Fruit fly (Drosophila melanogaster) whole organism, embryonic: ENCODE data around the gene Cyp12a5.

ENCODE experiments used
- Atf6 ChIP-seq: fragments of 200-800 bp; sonication (Bioruptor generic); IDR thresholded peaks from 2 replicates; pipeline ENCODE4 v1.3.6; 2022; ENCODE audit warnings: missing biosample characterization, missing genetic modification characterization
- B-H2 ChIP-seq: fragments of 200-800 bp; sonication (Bioruptor generic); optimal IDR thresholded peaks from 2 replicates; lab custom pipeline; 2018; ENCODE audit warnings: missing biosample characterization, mild to moderate bottlenecking, missing genetic modification characterization
- BEAF-32 ChIP-seq: fragments of 200-800 bp; sonication (Bioruptor generic); optimal IDR thresholded peaks from 3 replicates; lab custom pipeline; 2017; ENCODE audit warnings: missing biosample characterization, missing genetic modification characterization, mild to moderate bottlenecking, moderate library complexity, missing genetic modification reagents
- Blimp-1 ChIP-seq: fragments of 200-800 bp; sonication (Bioruptor generic); optimal IDR thresholded peaks from 3 replicates; lab custom pipeline; 2018; ENCODE audit warnings: missing biosample characterization, missing genetic modification characterization, mild to moderate bottlenecking, moderate library complexity, missing genetic modification reagents
- Bteb2 ChIP-seq: fragments of 200-800 bp; sonication (Bioruptor generic); optimal IDR thresholded peaks from 2 replicates; lab custom pipeline; 2016; ENCODE audit warnings: missing biosample characterization, missing genetic modification characterization
- CG11723 ChIP-seq: fragments of 200-800 bp; sonication (Bioruptor generic); optimal IDR thresholded peaks from 2 replicates; lab custom pipeline; 2017; ENCODE audit warnings: missing biosample characterization, mild to moderate bottlenecking, missing genetic modification characterization
- CG12155 ChIP-seq: fragments of 200-800 bp; sonication (Bioruptor generic); optimal IDR thresholded peaks from 3 replicates; lab custom pipeline; 2016; ENCODE audit warnings: missing biosample characterization, missing genetic modification characterization
- CG12219 ChIP-seq: fragments of 200-800 bp; sonication (Bioruptor generic); optimal IDR thresholded peaks from 3 replicates; lab custom pipeline; 2018; ENCODE audit warnings: missing biosample characterization, mild to moderate bottlenecking, missing genetic modification characterization
- CG13123 ChIP-seq: fragments of 200-800 bp; sonication (Bioruptor generic); optimal IDR thresholded peaks from 2 replicates; lab custom pipeline; 2016; ENCODE audit warnings: missing biosample characterization, missing genetic modification characterization
- CG13296 ChIP-seq: fragments of 200-800 bp; sonication (Bioruptor generic); optimal IDR thresholded peaks from 3 replicates; lab custom pipeline; 2018; ENCODE audit warnings: missing biosample characterization, mild to moderate bottlenecking, missing genetic modification characterization
- CG15011 ChIP-seq: fragments of 200-800 bp; sonication (Bioruptor generic); optimal IDR thresholded peaks from 3 replicates; lab custom pipeline; 2018; ENCODE audit warnings: missing biosample characterization, mild to moderate bottlenecking, missing genetic modification characterization
- CG1529 ChIP-seq: fragments of 200-800 bp; sonication (Bioruptor generic); optimal IDR thresholded peaks from 3 replicates; lab custom pipeline; 2018; ENCODE audit warnings: missing biosample characterization, missing genetic modification characterization
- CG15479 ChIP-seq: fragments of 200-800 bp; sonication (Bioruptor generic); optimal IDR thresholded peaks from 3 replicates; lab custom pipeline; 2019; ENCODE audit warnings: missing biosample characterization, mild to moderate bottlenecking, missing genetic modification characterization, moderate library complexity
- CG2202 ChIP-seq: fragments of 200-800 bp; sonication (Bioruptor generic); optimal IDR thresholded peaks from 2 replicates; lab custom pipeline; 2018; ENCODE audit warnings: missing biosample characterization, mild to moderate bottlenecking, missing genetic modification characterization
- CG3065 ChIP-seq: fragments of 200-800 bp; sonication (Bioruptor generic); optimal IDR thresholded peaks from 2 replicates; lab custom pipeline; 2016; ENCODE audit warnings: missing biosample characterization, missing genetic modification characterization
- CG32767 ChIP-seq: fragments of 200-800 bp; sonication (Bioruptor generic); IDR thresholded peaks from 2 replicates; pipeline ENCODE4 v1.3.6; 2022; ENCODE audit warnings: missing biosample characterization, missing genetic modification characterization
- CG34376 ChIP-seq: fragments of 200-800 bp; sonication (Bioruptor generic); optimal IDR thresholded peaks from 2 replicates; lab custom pipeline; 2018; ENCODE audit warnings: missing biosample characterization, mild to moderate bottlenecking, missing genetic modification characterization
- CG5245 ChIP-seq: fragments of 200-800 bp; sonication (Bioruptor generic); optimal IDR thresholded peaks from 3 replicates; lab custom pipeline; 2016; ENCODE audit warnings: missing biosample characterization, missing genetic modification characterization
- CG6254 ChIP-seq: fragments of 200-800 bp; sonication (Bioruptor generic); optimal IDR thresholded peaks from 3 replicates; lab custom pipeline; 2017; ENCODE audit warnings: mild to moderate bottlenecking, missing biosample characterization, missing genetic modification reagents, missing genetic modification characterization
- CG8765 ChIP-seq: fragments of 200-800 bp; sonication (Bioruptor generic); IDR thresholded peaks from 2 replicates; pipeline ENCODE4 v1.3.6; 2022; ENCODE audit warnings: missing biosample characterization, missing genetic modification characterization
- CG9215 ChIP-seq: fragments of 200-800 bp; sonication (Bioruptor generic); IDR thresholded peaks from 2 replicates; pipeline ENCODE4 v1.3.6; 2022; ENCODE audit warnings: missing biosample characterization, missing genetic modification characterization
- Chrac-16 ChIP-seq: fragments of 200-800 bp; sonication (Bioruptor generic); optimal IDR thresholded peaks from 3 replicates; lab custom pipeline; 2016; ENCODE audit warnings: missing biosample characterization, missing genetic modification characterization
- CrebB ChIP-seq: fragments of 200-800 bp; sonication (Bioruptor generic); optimal IDR thresholded peaks from 3 replicates; lab custom pipeline; 2018; ENCODE audit warnings: missing biosample characterization, mild to moderate bottlenecking, missing genetic modification characterization
- Dad ChIP-seq: fragments of 200-800 bp; sonication (Bioruptor generic); optimal IDR thresholded peaks from 3 replicates; lab custom pipeline; 2016; ENCODE audit warnings: missing biosample characterization, missing genetic modification characterization
- Fer3 ChIP-seq: fragments of 200-800 bp; sonication (Bioruptor generic); optimal IDR thresholded peaks from 2 replicates; lab custom pipeline; 2018; ENCODE audit warnings: missing biosample characterization, mild to moderate bottlenecking, missing genetic modification characterization, moderate library complexity
- HmgD ChIP-seq: fragments of 200-800 bp; sonication (Bioruptor generic); optimal IDR thresholded peaks from 3 replicates; lab custom pipeline; 2016; ENCODE audit warnings: missing biosample characterization, missing genetic modification characterization
- Jarid2 ChIP-seq: fragments of 200-800 bp; sonication (Bioruptor generic); optimal IDR thresholded peaks from 3 replicates; lab custom pipeline; 2017; ENCODE audit warnings: mild to moderate bottlenecking, missing biosample characterization, missing genetic modification reagents, missing genetic modification characterization
- MBD-R2 ChIP-seq: fragments of 200-800 bp; sonication (Bioruptor generic); IDR thresholded peaks from 2 replicates; pipeline ENCODE4 v1.3.6; 2022; ENCODE audit warnings: missing biosample characterization, missing genetic modification characterization
- Mes4 ChIP-seq: fragments of 200-800 bp; sonication (Bioruptor generic); optimal IDR thresholded peaks from 2 replicates; lab custom pipeline; 2016; ENCODE audit warnings: missing biosample characterization, missing genetic modification characterization
- Mrtf ChIP-seq: fragments of 200-800 bp; sonication (Bioruptor generic); IDR thresholded peaks from 3 replicates; pipeline ENCODE4 v1.3.6; 2022; ENCODE audit warnings: missing biosample characterization, missing genetic modification characterization
- Xrp1 ChIP-seq: fragments of 200-800 bp; sonication (Bioruptor generic); IDR thresholded peaks from 2 replicates; pipeline ENCODE4 v1.3.6; 2022; ENCODE audit warnings: missing biosample characterization, missing genetic modification characterization
- ab ChIP-seq: fragments of 200-800 bp; sonication (Bioruptor generic); optimal IDR thresholded peaks from 2 replicates; lab custom pipeline; 2016; ENCODE audit warnings: missing biosample characterization, missing genetic modification characterization
- ap ChIP-seq: fragments of 200-800 bp; sonication (Bioruptor generic); IDR thresholded peaks from 2 replicates; pipeline ENCODE4 v1.3.6; 2022; ENCODE audit warnings: missing biosample characterization, missing genetic modification characterization
- caup ChIP-seq: fragments of 200-800 bp; sonication (Bioruptor generic); optimal IDR thresholded peaks from 3 replicates; lab custom pipeline; 2017; ENCODE audit warnings: missing biosample characterization, mild to moderate bottlenecking, missing genetic modification characterization, moderate library complexity; ENCODE audit not compliant: severe bottlenecking
- corto ChIP-seq: fragments of 200-800 bp; sonication (Bioruptor generic); optimal IDR thresholded peaks from 2 replicates; lab custom pipeline; 2016; ENCODE audit warnings: missing biosample characterization, mild to moderate bottlenecking, missing genetic modification characterization, moderate library complexity
- dysf ChIP-seq: fragments of 200-800 bp; sonication (Bioruptor generic); IDR thresholded peaks from 3 replicates; pipeline ENCODE4 v1.3.6; 2022; ENCODE audit warnings: missing biosample characterization, missing genetic modification characterization
- esg ChIP-seq: fragments of 200-800 bp; sonication (Bioruptor generic); conservative IDR thresholded peaks from 2 replicates; pipeline ENCODE4 v1.3.6; 2022; ENCODE audit warnings: missing biosample characterization, missing genetic modification characterization
- fd96Cb ChIP-seq: fragments of 200-800 bp; sonication (Bioruptor generic); optimal IDR thresholded peaks from 2 replicates; lab custom pipeline; 2018; ENCODE audit warnings: missing biosample characterization, mild to moderate bottlenecking, missing genetic modification characterization, moderate library complexity
- ham ChIP-seq: fragments of 200-800 bp; sonication (Bioruptor generic); IDR thresholded peaks from 2 replicates; pipeline ENCODE4 v1.3.6; 2022; ENCODE audit warnings: missing biosample characterization, missing genetic modification characterization
- jing ChIP-seq: fragments of 200-800 bp; sonication (Bioruptor generic); optimal IDR thresholded peaks from 2 replicates; lab custom pipeline; 2018; ENCODE audit warnings: missing biosample characterization, mild to moderate bottlenecking, missing genetic modification characterization
- maf-S ChIP-seq: fragments of 200-800 bp; sonication (Bioruptor generic); optimal IDR thresholded peaks from 2 replicates; lab custom pipeline; 2016; ENCODE audit warnings: missing biosample characterization, missing genetic modification characterization
- mirr ChIP-seq: fragments of 200-800 bp; sonication (Bioruptor generic); optimal IDR thresholded peaks from 3 replicates; lab custom pipeline; 2018; ENCODE audit warnings: missing biosample characterization, mild to moderate bottlenecking, missing genetic modification characterization
- mld ChIP-seq: fragments of 200-800 bp; sonication (Bioruptor generic); IDR thresholded peaks from 3 replicates; pipeline ENCODE4 v1.3.6; 2022; ENCODE audit warnings: missing biosample characterization, missing genetic modification characterization; ENCODE audit not compliant: partially characterized antibody
- nmo ChIP-seq: fragments of 200-800 bp; sonication (Bioruptor generic); optimal IDR thresholded peaks from 2 replicates; lab custom pipeline; 2018; ENCODE audit warnings: missing biosample characterization, mild to moderate bottlenecking, missing genetic modification characterization, moderate library complexity
- pb ChIP-seq: fragments of 200-800 bp; sonication (Bioruptor generic); optimal IDR thresholded peaks from 3 replicates; lab custom pipeline; 2016; ENCODE audit warnings: missing biosample characterization, missing genetic modification characterization
- run ChIP-seq: fragments of 200-800 bp; sonication (Bioruptor generic); optimal IDR thresholded peaks from 3 replicates; lab custom pipeline; 2018; ENCODE audit warnings: missing biosample characterization, mild to moderate bottlenecking, missing genetic modification characterization
- slbo ChIP-seq: fragments of 200-800 bp; sonication (Bioruptor generic); IDR thresholded peaks from 2 replicates; pipeline ENCODE4 v1.3.6; 2022; ENCODE audit warnings: missing biosample characterization, missing genetic modification characterization
- sug ChIP-seq: fragments of 200-800 bp; optimal IDR thresholded peaks from 2 replicates; lab custom pipeline; 2019; ENCODE audit warnings: missing biosample characterization, mild to moderate bottlenecking, missing genetic modification characterization, moderate library complexity
- tup ChIP-seq: fragments of 200-800 bp; sonication (Bioruptor generic); optimal IDR thresholded peaks from 2 replicates; lab custom pipeline; 2016; ENCODE audit warnings: missing biosample characterization, mild to moderate bottlenecking, missing genetic modification characterization, moderate library complexity

Gene Cyp12a5

dm6 chr3R:19151848-19152787 is 19.7 kb downstream of the Cyp12a5 start (continued):
- TF ChIP-seq caup (GFP tag; lab: Kevin White, UChicago), result no peak
- TF ChIP-seq slbo (GFP tag; lab: Robert Waterston, UW), result peak; percentile 78
- TF ChIP-seq ap (GFP tag; lab: Robert Waterston, UW), result no peak
- TF ChIP-seq jing (GFP tag; lab: Kevin White, UChicago), result no peak
- peak; percentile 24 for TF ChIP-seq nmo
- no peak for TF ChIP-seq CG3065 (GFP tag; lab: Kevin White, UChicago)
- no peak for TF ChIP-seq Mes4 (GFP tag; lab: Kevin White, UChicago)
- TF ChIP-seq Dad (GFP tag; lab: Kevin White, UChicago), result no peak
- TF ChIP-seq B-H2 (GFP tag; lab: Kevin White, UChicago), result no peak
- TF ChIP-seq fd96Cb, result peak; percentile 21
- peak; percentile 34; the same call in 1 of the 2 replicates for TF ChIP-seq CG9215 (GFP tag; lab: Robert Waterston, UW)
- peak; percentile 49; the same call in 2 of the 3 replicates for TF ChIP-seq dysf (GFP tag; lab: Robert Waterston, UW)
- no peak for TF ChIP-seq CG11723 (GFP tag; lab: Kevin White, UChicago)
- peak; percentile 9 for TF ChIP-seq CG15011 (GFP tag; lab: Kevin White, UChicago)
- peak; percentile 16 for TF ChIP-seq Blimp-1 (GFP tag; lab: Kevin White, UChicago)
- no peak; the same call in 2 of the 3 replicates for TF ChIP-seq Mrtf (GFP tag; lab: Robert Waterston, UW)
- TF ChIP-seq ham (GFP tag; lab: Robert Waterston, UW), result no peak
- no peak for TF ChIP-seq run (tag; lab: Kevin White, UChicago)
- no peak for TF ChIP-seq maf-S (GFP tag; lab: Kevin White, UChicago)
- TF ChIP-seq CG15479 (GFP tag; lab: Kevin White, UChicago), result no peak
- no peak for TF ChIP-seq tup (GFP tag; lab: Kevin White, UChicago)
- TF ChIP-seq mld, result no peak
- no peak for TF ChIP-seq ab (GFP tag; lab: Kevin White, UChicago)
- TF ChIP-seq CG13123, result no peak
- no peak for TF ChIP-seq corto
- no peak for TF ChIP-seq CG6254
- no peak for TF ChIP-seq Bteb2 (GFP tag; lab: Kevin White, UChicago)
- TF ChIP-seq mirr (GFP tag; lab: Kevin White, UChicago), result no peak
- no peak for TF ChIP-seq sug
- TF ChIP-seq CG13296 (GFP tag; lab: Kevin White, UChicago), result no peak
- no peak for TF ChIP-seq Chrac-16 (GFP tag; lab: Kevin White, UChicago)
- peak; percentile 5 for TF ChIP-seq Fer3 (tag; lab: Kevin White, UChicago)
- TF ChIP-seq CG12155, result no peak
- no peak for TF ChIP-seq CrebB
- peak; percentile 17; the same call in 1 of the 2 replicates for TF ChIP-seq MBD-R2 (GFP tag; lab: Robert Waterston, UW)
- no peak for TF ChIP-seq BEAF-32 (GFP tag; lab: Kevin White, UChicago)
- TF ChIP-seq CG2202, result no peak
- no peak for TF ChIP-seq CG32767 (GFP tag; lab: Robert Waterston, UW)
- peak; percentile 56 for TF ChIP-seq esg (GFP tag; lab: Robert Waterston, UW)
- no peak for TF ChIP-seq pb (GFP tag; lab: Kevin White, UChicago)
- TF ChIP-seq CG5245 (GFP tag; lab: Kevin White, UChicago), result no peak
- TF ChIP-seq Jarid2 (GFP tag; lab: Kevin White, UChicago), result no peak
- TF ChIP-seq HmgD (GFP tag; lab: Kevin White, UChicago), result no peak
- TF ChIP-seq Xrp1 (GFP tag; lab: Robert Waterston, UW), result peak; percentile 50; the same call in 1 of the 2 replicates
- TF ChIP-seq CG8765 (GFP tag; lab: Robert Waterston, UW), result no peak
- TF ChIP-seq CG1529, result no peak
- peak; percentile 31; the same call in 1 of the 2 replicates for TF ChIP-seq Atf6 (GFP tag; lab: Robert Waterston, UW)
- TF ChIP-seq CG34376 (GFP tag; lab: Kevin White, UChicago), result no peak
- TF ChIP-seq CG12219 (GFP tag; lab: Kevin White, UChicago), result no peak
